Fruit fly (Drosophila melanogaster) whole organism, wandering third instar larva: ENCODE measurements around the gene Smug.

ENCODE experiments used
- Abd-B ChIP-seq: fragments of >200 bp; optimal IDR thresholded peaks from 2 replicates; lab custom pipeline; 2017; ENCODE audit warnings: missing biosample characterization, missing genetic modification characterization
- CrebA ChIP-seq: fragments of 200-800 bp; sonication (Bioruptor generic); optimal IDR thresholded peaks from 2 replicates; lab custom pipeline; 2016; ENCODE audit warnings: missing biosample characterization, mild to moderate bottlenecking, missing genetic modification characterization, borderline replicate concordance
- N ChIP-seq: fragments of >200 bp; optimal IDR thresholded peaks from 2 replicates; lab custom pipeline; 2018; ENCODE audit warnings: missing biosample characterization, missing external identifiers, missing genetic modification characterization
- OdsH ChIP-seq: fragments of 200-800 bp; sonication (Bioruptor generic); optimal IDR thresholded peaks from 2 replicates; lab custom pipeline; 2016; ENCODE audit warnings: missing biosample characterization, mild to moderate bottlenecking, missing genetic modification characterization
- foxo ChIP-seq, 2 experiments: fragments of 200-800 bp; sonication (Bioruptor generic); optimal IDR thresholded peaks; 2 replicates in 1 of 2; 3 replicates in 1 of 2; lab custom pipeline; 2016 to 2017; ENCODE audit warnings: missing biosample characterization in 2 of 2, missing genetic modification characterization in 2 of 2
- pan ChIP-seq: fragments of >200 bp; optimal IDR thresholded peaks from 2 replicates; lab custom pipeline; 2017
- tai ChIP-seq: sonication (Bioruptor generic); optimal IDR thresholded peaks from 2 replicates; lab custom pipeline; 2016; ENCODE audit warnings: missing biosample characterization, missing genetic modification characterization

dm6 chr3R:17117607-17118327, 32.6 kb upstream of the Smug start:
- TF ChIP-seq CrebA (GFP tag; lab: Kevin White, UChicago), result no peak
- no peak for TF ChIP-seq pan (lab: Kevin White, UChicago)
- peak; percentile 71 for TF ChIP-seq OdsH
- peak in 1 of 2 experiments; percentile 57 for TF ChIP-seq foxo (GFP tag; optimal IDR thresholded peaks at IDR 0.05; lab: Kevin White, UChicago)
- no peak for TF ChIP-seq N (GFP tag; lab: Kevin White, UChicago)
- no peak for TF ChIP-seq tai (GFP tag; lab: Kevin White, UChicago)
- TF ChIP-seq Abd-B (GFP tag; lab: Kevin White, UChicago), result no peak
